Fruit fly (Drosophila melanogaster) whole organism, embryonic: ENCODE data around the gene Mst36Fb.

Experiments used
- ATbp ChIP-seq: fragments of 200-800 bp; sonication (Bioruptor generic); optimal IDR thresholded peaks from 2 replicates; lab custom pipeline; 2017; ENCODE audit warnings: missing biosample characterization, mild to moderate bottlenecking, missing genetic modification characterization, missing genetic modification reagents
- Bdp1 ChIP-seq: fragments of 200-800 bp; sonication (Bioruptor generic); optimal IDR thresholded peaks from 3 replicates; lab custom pipeline; 2016; ENCODE audit warnings: missing biosample characterization, missing genetic modification characterization
- C15 ChIP-seq: fragments of 200-800 bp; sonication (Bioruptor generic); IDR thresholded peaks from 3 replicates; pipeline ENCODE4 v1.3.6; 2022; ENCODE audit warnings: missing biosample characterization, missing genetic modification characterization
- CG10274 ChIP-seq: fragments of 200-800 bp; sonication (Bioruptor generic); optimal IDR thresholded peaks from 3 replicates; lab custom pipeline; 2017; ENCODE audit warnings: missing biosample characterization, mild to moderate bottlenecking, missing genetic modification characterization
- CG12236 ChIP-seq: fragments of 200-800 bp; sonication (Bioruptor generic); optimal IDR thresholded peaks from 2 replicates; lab custom pipeline; 2016; ENCODE audit warnings: missing biosample characterization, missing genetic modification characterization
- CG13123 ChIP-seq: fragments of 200-800 bp; sonication (Bioruptor generic); optimal IDR thresholded peaks from 2 replicates; lab custom pipeline; 2016; ENCODE audit warnings: missing biosample characterization, missing genetic modification characterization
- CG13894 ChIP-seq: fragments of 200-800 bp; sonication (Bioruptor generic); optimal IDR thresholded peaks from 3 replicates; lab custom pipeline; 2018; ENCODE audit warnings: missing biosample characterization, mild to moderate bottlenecking, missing genetic modification characterization, moderate library complexity
- CG14050 ChIP-seq: fragments of 200-800 bp; sonication (Bioruptor generic); IDR thresholded peaks from 3 replicates; pipeline ENCODE4 v1.3.6; 2022; ENCODE audit warnings: missing biosample characterization, missing genetic modification characterization
- CG15479 ChIP-seq: fragments of 200-800 bp; sonication (Bioruptor generic); optimal IDR thresholded peaks from 3 replicates; lab custom pipeline; 2019; ENCODE audit warnings: missing biosample characterization, mild to moderate bottlenecking, missing genetic modification characterization, moderate library complexity
- CG17361 ChIP-seq: fragments of 200-800 bp; sonication (Bioruptor generic); IDR thresholded peaks from 3 replicates; pipeline ENCODE4 v1.3.6; 2022; ENCODE audit warnings: missing biosample characterization, missing genetic modification characterization
- CG18011 ChIP-seq: fragments of 200-800 bp; sonication (Bioruptor generic); optimal IDR thresholded peaks from 2 replicates; lab custom pipeline; 2017; ENCODE audit warnings: missing biosample characterization, missing genetic modification characterization, mild to moderate bottlenecking, moderate library complexity, missing genotype
- CG1832 ChIP-seq: fragments of 200-800 bp; sonication (Bioruptor generic); optimal IDR thresholded peaks from 2 replicates; lab custom pipeline; 2017; ENCODE audit warnings: missing biosample characterization, mild to moderate bottlenecking, missing genetic modification characterization, inconsistent platforms
- CG2875 ChIP-seq: fragments of 200-800 bp; sonication (Bioruptor generic); optimal IDR thresholded peaks from 2 replicates; lab custom pipeline; 2017; ENCODE audit warnings: missing biosample characterization, mild to moderate bottlenecking, missing genetic modification characterization, missing genetic modification reagents
- CG30020 ChIP-seq: fragments of 200-800 bp; optimal IDR thresholded peaks from 2 replicates; lab custom pipeline; 2019; ENCODE audit warnings: missing biosample characterization, mild to moderate bottlenecking, missing genetic modification characterization, moderate library complexity
- CG31365 ChIP-seq: fragments of 200-800 bp; sonication (Bioruptor generic); optimal IDR thresholded peaks from 2 replicates; lab custom pipeline; 2018; ENCODE audit warnings: missing biosample characterization, mild to moderate bottlenecking, missing genetic modification characterization
- CG32772 ChIP-seq: fragments of 200-800 bp; sonication (Bioruptor generic); IDR thresholded peaks from 2 replicates; pipeline ENCODE4 v1.3.6; 2022; ENCODE audit warnings: missing biosample characterization, missing genetic modification characterization
- CG33557 ChIP-seq: fragments of 200-800 bp; sonication (Bioruptor generic); optimal IDR thresholded peaks from 2 replicates; lab custom pipeline; 2019; ENCODE audit warnings: missing biosample characterization, mild to moderate bottlenecking, missing genetic modification characterization, moderate library complexity
- CG4404 ChIP-seq: fragments of 200-800 bp; sonication (Bioruptor generic); IDR thresholded peaks from 2 replicates; pipeline ENCODE4 v1.3.6; 2022; ENCODE audit warnings: missing biosample characterization, missing genetic modification characterization
- CG5953 ChIP-seq: fragments of 200-800 bp; sonication (Bioruptor generic); IDR thresholded peaks from 2 replicates; pipeline ENCODE4 v1.3.6; 2022; ENCODE audit warnings: missing biosample characterization, missing genetic modification characterization
- CG8944 ChIP-seq: fragments of 200-800 bp; sonication (Bioruptor generic); optimal IDR thresholded peaks from 3 replicates; lab custom pipeline; 2016; ENCODE audit warnings: missing biosample characterization, missing genetic modification characterization
- CG9609 ChIP-seq: fragments of 200-800 bp; sonication (Bioruptor generic); optimal IDR thresholded peaks from 3 replicates; lab custom pipeline; 2016; ENCODE audit warnings: missing biosample characterization, missing genetic modification characterization
- Camta ChIP-seq: fragments of 200-800 bp; sonication (Bioruptor generic); optimal IDR thresholded peaks from 2 replicates; lab custom pipeline; 2016; ENCODE audit warnings: missing biosample characterization, missing genetic modification characterization
- CoRest ChIP-seq: fragments of 200-800 bp; sonication (Bioruptor generic); optimal IDR thresholded peaks from 3 replicates; lab custom pipeline; 2018; ENCODE audit warnings: missing biosample characterization, mild to moderate bottlenecking, missing genetic modification characterization, moderate library complexity
- CrebB ChIP-seq: fragments of 200-800 bp; sonication (Bioruptor generic); optimal IDR thresholded peaks from 3 replicates; lab custom pipeline; 2018; ENCODE audit warnings: missing biosample characterization, mild to moderate bottlenecking, missing genetic modification characterization
- Dfd ChIP-seq, 2 experiments: fragments of >200 bp; optimal IDR thresholded peaks; 2 replicates each; lab custom pipeline; 2017; ENCODE audit warnings: missing biosample characterization in 2 of 2, missing genetic modification characterization in 2 of 2
- Dip2 ChIP-seq: fragments of 200-800 bp; sonication (Bioruptor generic); IDR thresholded peaks from 2 replicates; pipeline ENCODE4 v1.3.6; 2022; ENCODE audit warnings: missing biosample characterization, missing genetic modification characterization
- Dip3 ChIP-seq: fragments of 200-800 bp; sonication (Bioruptor generic); optimal IDR thresholded peaks from 3 replicates; lab custom pipeline; 2016; ENCODE audit warnings: missing biosample characterization, missing genetic modification characterization
- Eip74EF ChIP-seq, 2 experiments: fragments of 200-800 bp in 1 of 2; fragments of >200 bp in 1 of 2; sonication (Bioruptor generic) in 1 of 2; optimal IDR thresholded peaks; 2 replicates each; lab custom pipeline; 2017 to 2019; ENCODE audit warnings: missing biosample characterization in 2 of 2, missing genetic modification characterization in 2 of 2, mild to moderate bottlenecking in 1 of 2, moderate library complexity in 1 of 2
- Elba2 ChIP-seq: fragments of 200-800 bp; sonication (Bioruptor generic); optimal IDR thresholded peaks from 3 replicates; lab custom pipeline; 2016; ENCODE audit warnings: missing biosample characterization, missing genetic modification characterization
- Ets65A ChIP-seq: fragments of 200-800 bp; sonication (Bioruptor generic); peaks from one replicate; lab custom pipeline; 2016; ENCODE audit warnings: missing biosample characterization, missing genetic modification characterization
- Fer1 ChIP-seq: fragments of 200-800 bp; sonication (Bioruptor generic); optimal IDR thresholded peaks from 2 replicates; lab custom pipeline; 2017; ENCODE audit warnings: missing biosample characterization, mild to moderate bottlenecking, missing genetic modification characterization
- HLH3B ChIP-seq: fragments of 200-800 bp; sonication (Bioruptor generic); IDR thresholded peaks from 2 replicates; pipeline ENCODE4 v1.3.6; 2022; ENCODE audit warnings: missing biosample characterization, missing genetic modification characterization
- Hey ChIP-seq: fragments of 200-800 bp; sonication (Bioruptor generic); optimal IDR thresholded peaks from 3 replicates; lab custom pipeline; 2018; ENCODE audit warnings: missing biosample characterization, mild to moderate bottlenecking, missing genetic modification characterization
- Hmr ChIP-seq: fragments of 200-800 bp; sonication (Bioruptor generic); optimal IDR thresholded peaks from 3 replicates; lab custom pipeline; 2017; ENCODE audit warnings: mild to moderate bottlenecking, missing biosample characterization, missing genetic modification reagents, missing genetic modification characterization
- NfI ChIP-seq: fragments of 200-800 bp; sonication (Bioruptor generic); optimal IDR thresholded peaks from 3 replicates; lab custom pipeline; 2018; ENCODE audit warnings: missing biosample characterization, mild to moderate bottlenecking, missing genetic modification characterization, moderate library complexity
- Opbp ChIP-seq: fragments of 200-800 bp; sonication (Bioruptor generic); IDR thresholded peaks from 3 replicates; pipeline ENCODE4 v1.3.6; 2022; ENCODE audit warnings: missing biosample characterization, missing genetic modification characterization; ENCODE audit not compliant: partially characterized antibody
- Optix ChIP-seq: fragments of 200-800 bp; sonication (Bioruptor generic); IDR thresholded peaks from 3 replicates; pipeline ENCODE4 v1.3.6; 2022; ENCODE audit warnings: missing biosample characterization, missing genetic modification characterization
- Six4 ChIP-seq: fragments of 200-800 bp; sonication (Bioruptor generic); optimal IDR thresholded peaks from 2 replicates; lab custom pipeline; 2016; ENCODE audit warnings: missing biosample characterization, missing genetic modification characterization
- Sry-β ChIP-seq: fragments of 200-800 bp; sonication (Bioruptor generic); optimal IDR thresholded peaks from 2 replicates; lab custom pipeline; 2018; ENCODE audit warnings: missing biosample characterization, mild to moderate bottlenecking, missing genetic modification characterization, moderate library complexity
- ara ChIP-seq: fragments of 200-800 bp; sonication (Bioruptor generic); IDR thresholded peaks from 2 replicates; pipeline ENCODE4 v1.3.6; 2022; ENCODE audit warnings: missing biosample characterization, missing genetic modification characterization
- bab2 ChIP-seq: fragments of 200-800 bp; sonication (Bioruptor generic); optimal IDR thresholded peaks from 2 replicates; lab custom pipeline; 2016; ENCODE audit warnings: missing biosample characterization, missing genetic modification characterization
- cas ChIP-seq: fragments of 200-800 bp; sonication (Bioruptor generic); IDR thresholded peaks from 2 replicates; pipeline ENCODE4 v1.3.6; 2022; ENCODE audit warnings: missing biosample characterization, missing genetic modification characterization
- fd96Cb ChIP-seq: fragments of 200-800 bp; sonication (Bioruptor generic); optimal IDR thresholded peaks from 2 replicates; lab custom pipeline; 2018; ENCODE audit warnings: missing biosample characterization, mild to moderate bottlenecking, missing genetic modification characterization, moderate library complexity
- hbn ChIP-seq: fragments of 200-800 bp; sonication (Bioruptor generic); IDR thresholded peaks from 2 replicates; pipeline ENCODE4 v1.3.6; 2022; ENCODE audit warnings: missing biosample characterization, missing genetic modification characterization; ENCODE audit not compliant: partially characterized antibody
- peb ChIP-seq: fragments of 200-800 bp; sonication (Bioruptor generic); IDR thresholded peaks from 2 replicates; pipeline ENCODE4 v1.3.6; 2022; ENCODE audit warnings: missing biosample characterization, missing genetic modification characterization
- tio ChIP-seq: fragments of 200-800 bp; sonication (Bioruptor generic); optimal IDR thresholded peaks from 2 replicates; lab custom pipeline; 2017; ENCODE audit warnings: missing biosample characterization, missing genetic modification characterization, inconsistent platforms
- trh ChIP-seq: fragments of 200-800 bp; sonication (Bioruptor generic); optimal IDR thresholded peaks from 2 replicates; lab custom pipeline; 2016; ENCODE audit warnings: missing biosample characterization, missing genetic modification characterization
- vvl ChIP-seq: fragments of 200-800 bp; sonication (Bioruptor generic); IDR thresholded peaks from 2 replicates; pipeline ENCODE4 v1.3.6; 2022; ENCODE audit warnings: missing biosample characterization, missing genetic modification characterization
- zf30C ChIP-seq: fragments of 200-800 bp; sonication (Bioruptor generic); optimal IDR thresholded peaks from 3 replicates; lab custom pipeline; 2018; ENCODE audit warnings: missing biosample characterization, mild to moderate bottlenecking, missing genetic modification characterization

Gene Mst36Fb

dm6 chr2L:18702721-18703488 lies 28.0 kb upstream of the Mst36Fb start, which contains the start of the genes CG10376 and CG10343 (continued):
- TF ChIP-seq Ets65A (GFP tag; lab: Kevin White, UChicago) (peak; percentile 98), CG2875 (GFP tag; lab: Kevin White, UChicago) (peak; percentile 52), HLH3B (GFP tag; lab: Robert Waterston, UW) (peak; percentile 77), Dip3 (GFP tag; lab: Kevin White, UChicago) (peak; percentile 65), CG5953 (GFP tag; lab: Robert Waterston, UW) (no peak; the same call in 1 of the 2 replicates), Hmr (GFP tag; lab: Kevin White, UChicago) (peak; percentile 90), zf30C (no peak), ara (GFP tag; lab: Robert Waterston, UW) (no peak), CG31365 (tag; lab: Kevin White, UChicago) (no peak), Dip2 (GFP tag; lab: Robert Waterston, UW) (0 out of 2 replicates have a peak, but pooled peaks have one; percentile 28), CG10274 (peak; percentile 40), CG9609 (GFP tag; lab: Kevin White, UChicago) (peak; percentile 74), fd96Cb (tag; lab: Kevin White, UChicago) (peak; percentile 91), CG32772 (no peak; the same call in none of the 2 replicates), CG17361 (GFP tag; lab: Robert Waterston, UW) (peak; percentile 98), Fer1 (peak; percentile 81), CG13123 (GFP tag; lab: Kevin White, UChicago) (peak; percentile 55), CoRest (tag; lab: Kevin White, UChicago) (peak; percentile 97), tio (GFP tag; lab: Kevin White, UChicago) (peak; percentile 89), CG4404 (GFP tag; lab: Robert Waterston, UW) (peak; percentile 90), trh (GFP tag; lab: Kevin White, UChicago) (peak; percentile 80), Dfd (GFP tag; optimal IDR thresholded peaks at IDR 0.05; lab: Kevin White, UChicago) (peak; percentile 21 to 90), CG13894 (tag; lab: Kevin White, UChicago) (peak; percentile 89), Hey (tag; lab: Kevin White, UChicago) (peak; percentile 18), bab2 (peak; percentile 46), CG1832 (GFP tag; lab: Kevin White, UChicago) (no peak), ATbp (peak; percentile 74), NfI (GFP tag; lab: Kevin White, UChicago) (peak; percentile 86), Bdp1 (GFP tag; lab: Kevin White, UChicago) (peak; percentile 12), CG14050 (peak; percentile 66), Elba2 (peak; percentile 43), Six4 (GFP tag; lab: Kevin White, UChicago) (peak; percentile 74), Eip74EF (GFP tag; optimal IDR thresholded peaks at IDR 0.05; lab: Kevin White, UChicago) (peak; percentile 35 to 68), C15 (GFP tag; lab: Robert Waterston, UW) (no peak; the same call in 2 of the 3 replicates), Opbp (GFP tag; lab: Robert Waterston, UW) (peak; percentile 72; the same call in 2 of the 3 replicates), CG8944 (peak; percentile 49), CG33557 (GFP tag; lab: Kevin White, UChicago) (peak; percentile 90), peb (GFP tag; lab: Robert Waterston, UW) (peak; percentile 69; the same call in 1 of the 2 replicates), CG15479 (no peak), CG12236 (no peak), hbn (no peak), CG30020 (tag; lab: Kevin White, UChicago) (peak; percentile 98), vvl (GFP tag; lab: Robert Waterston, UW) (peak; percentile 76), Camta (peak; percentile 30), CrebB (tag; lab: Kevin White, UChicago) (peak; percentile 51), CG18011 (GFP tag; lab: Kevin White, UChicago) (peak; percentile 51), cas (GFP tag; lab: Robert Waterston, UW) (peak; percentile 66), Optix (GFP tag; lab: Robert Waterston, UW) (0 out of 3 replicates have a peak, but pooled peaks have one; percentile 41), Sry-β (GFP tag; lab: Kevin White, UChicago) (peak; percentile 74)
